Fruit fly (Drosophila melanogaster): ENCODE measurements around the gene Cyp4s3.

Gene Cyp4s3

dm6 chrX:15125496-15125895 lies 9.2 kb upstream of the Cyp4s3 start, which contains the start of gene drd:
TSS of gene drd (plus strand) at chrX:15125753.
- TF ChIP-seq CG1621 (tag; optimal IDR thresholded peaks at IDR 0.05) (no peak), Ets96B (tag; optimal IDR thresholded peaks at IDR 0.05) (no peak), svp (GFP tag) (no peak), OdsH (GFP tag; optimal IDR thresholded peaks at IDR 0.05) (no peak), dac (GFP tag; optimal IDR thresholded peaks at IDR 0.05) (no peak), CG11762 (GFP tag; optimal IDR thresholded peaks at IDR 0.05; ENCODE audit: insufficient read depth) (no peak), lz (GFP tag; optimal IDR thresholded peaks at IDR 0.05) (no peak), esn (GFP tag; optimal IDR thresholded peaks at IDR 0.05) (no peak), net (GFP tag; optimal IDR thresholded peaks at IDR 0.05) (no peak), CG4318 (GFP tag; optimal IDR thresholded peaks at IDR 0.05) (no peak), Sox15 (GFP tag; optimal IDR thresholded peaks at IDR 0.05) (no peak), fd85E (GFP tag; optimal IDR thresholded peaks at IDR 0.05) (no peak)

- TF ChIP-seq CG3032 (tag; optimal IDR thresholded peaks at IDR 0.05), result peak; percentile 49
- TF ChIP-seq acj6 (GFP tag; optimal IDR thresholded peaks at IDR 0.05), result peak; percentile 7
- TF ChIP-seq CG32006 (GFP tag; optimal IDR thresholded peaks at IDR 0.05), result peak; percentile 83
- no peak for TF ChIP-seq Sox14 (GFP tag; optimal IDR thresholded peaks at IDR 0.05)
- no peak for TF ChIP-seq dac (GFP tag; optimal IDR thresholded peaks at IDR 0.05)
- TF ChIP-seq cyc (GFP tag; optimal IDR thresholded peaks at IDR 0.05), result no peak
- TF ChIP-seq vri (GFP tag; optimal IDR thresholded peaks at IDR 0.05), result no peak
- TF ChIP-seq fd59A (GFP tag; optimal IDR thresholded peaks at IDR 0.05), result no peak
- no peak for TF ChIP-seq fd85E (GFP tag; optimal IDR thresholded peaks at IDR 0.05)
- TF ChIP-seq CG7368 (GFP tag; optimal IDR thresholded peaks at IDR 0.05), result no peak
- no peak for TF ChIP-seq fkh (GFP tag; optimal IDR thresholded peaks at IDR 0.05)
- TF ChIP-seq esn (GFP tag; optimal IDR thresholded peaks at IDR 0.05), result no peak
- no peak for TF ChIP-seq Sox102F (GFP tag; optimal IDR thresholded peaks at IDR 0.05)
- TF ChIP-seq Eip75B (GFP tag; optimal IDR thresholded peaks at IDR 0.05), result no peak
- peak; percentile 23 for TF ChIP-seq OdsH (GFP tag; optimal IDR thresholded peaks at IDR 0.05)
- no peak for TF ChIP-seq Met (GFP tag; optimal IDR thresholded peaks at IDR 0.05)
- no peak for TF ChIP-seq Smox (GFP tag; optimal IDR thresholded peaks at IDR 0.05)
- peak; percentile 30 for TF ChIP-seq Lpt (GFP tag; optimal IDR thresholded peaks at IDR 0.05)
- no peak for TF ChIP-seq CG8319 (GFP tag; optimal IDR thresholded peaks at IDR 0.05)
- no peak for TF ChIP-seq CG31627 (GFP tag; optimal IDR thresholded peaks at IDR 0.05)
- TF ChIP-seq net (GFP tag; optimal IDR thresholded peaks at IDR 0.05), result peak; percentile 23
- no peak for TF ChIP-seq pdm3 (GFP tag; optimal IDR thresholded peaks at IDR 0.05)
- TF ChIP-seq CG4318 (GFP tag; optimal IDR thresholded peaks at IDR 0.05), result peak; percentile 58
- no peak for TF ChIP-seq lz (GFP tag; optimal IDR thresholded peaks at IDR 0.05)
- no peak for TF ChIP-seq CG16779 (tag; optimal IDR thresholded peaks at IDR 0.05)
- TF ChIP-seq Blimp-1 (GFP tag; optimal IDR thresholded peaks at IDR 0.05), result no peak
- peak in 1 of 2 experiments; percentile 75 for TF ChIP-seq salr (GFP tag; optimal IDR thresholded peaks at IDR 0.05)
- peak; percentile 42 for TF ChIP-seq CG10631 (GFP tag; optimal IDR thresholded peaks at IDR 0.05)
- peak in 1 of 2 experiments; percentile 18 for TF ChIP-seq ss (GFP tag; optimal IDR thresholded peaks at IDR 0.05)
- no peak for TF ChIP-seq CG11762 (GFP tag; optimal IDR thresholded peaks at IDR 0.05; ENCODE audit: insufficient read depth)
- no peak for TF ChIP-seq Hr39 (GFP tag; optimal IDR thresholded peaks at IDR 0.05)
- no peak for TF ChIP-seq CG11902 (GFP tag; optimal IDR thresholded peaks at IDR 0.05)
- TF ChIP-seq achi (GFP tag; optimal IDR thresholded peaks at IDR 0.05), result peak; percentile 4
- peak; percentile 7 for TF ChIP-seq CG3919 (GFP tag; optimal IDR thresholded peaks at IDR 0.05)
- TF ChIP-seq Gug (GFP tag; IDR thresholded peaks at IDR 0.05), result peak; percentile 47; the same call in 1 of the 2 replicates
- no peak for TF ChIP-seq Ets21C (GFP tag; optimal IDR thresholded peaks at IDR 0.05)
- TF ChIP-seq CG6276 (GFP tag; optimal IDR thresholded peaks at IDR 0.05), result peak; percentile 72
- TF ChIP-seq Hr4 (GFP tag; optimal IDR thresholded peaks at IDR 0.05), result no peak
- TF ChIP-seq topi (GFP tag; optimal IDR thresholded peaks at IDR 0.05), result no peak
- no peak for TF ChIP-seq spab (GFP tag; optimal IDR thresholded peaks at IDR 0.05)
- no peak for TF ChIP-seq CG10669 (GFP tag; optimal IDR thresholded peaks at IDR 0.05)
- TF ChIP-seq Eip93F (GFP tag; optimal IDR thresholded peaks at IDR 0.05), result no peak
- TF ChIP-seq Sox15 (GFP tag; optimal IDR thresholded peaks at IDR 0.05), result no peak
- TF ChIP-seq CG6808 (GFP tag; optimal IDR thresholded peaks at IDR 0.05), result peak; percentile 27
- peak; percentile 36 for TF ChIP-seq dsx (GFP tag; optimal IDR thresholded peaks at IDR 0.05; ENCODE audit: poor library complexity, severe bottlenecking)
Measured at dm6 chrX:15123418-15123994, 7.2 kb upstream of the Cyp4s3 start.
